Worm (Caenorhabditis elegans): ENCODE data around the gene dhhc-13.

The dhhc-13 gene

DNA sequence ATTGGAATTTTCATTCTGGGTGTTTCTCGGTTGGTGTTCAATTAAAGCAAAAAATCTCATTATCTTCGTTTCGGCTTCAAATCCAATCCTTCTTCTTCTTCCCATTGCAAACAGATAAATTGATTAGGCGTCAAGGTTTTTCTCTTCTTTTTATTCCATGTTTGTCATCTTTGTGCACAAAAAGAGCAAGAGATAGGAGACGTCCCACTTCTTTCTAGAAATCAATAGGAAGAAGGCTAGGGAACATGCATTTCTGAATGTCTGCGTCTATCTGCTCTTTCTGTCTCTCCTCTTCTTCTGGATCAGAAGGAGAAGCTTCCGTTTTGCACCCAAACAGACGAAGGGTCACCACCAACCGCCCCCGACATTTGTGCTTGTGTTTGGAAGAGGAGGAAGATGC, 35.8 kb downstream of the dhhc-13 start:
- TF ChIP-seq cnd-1 (tag; optimal IDR thresholded peaks at IDR 0.05) = no peak
- peak; percentile 7 for TF ChIP-seq lsy-2 (tag; optimal IDR thresholded peaks at IDR 0.05)
- TF ChIP-seq lin-13 (tag; optimal IDR thresholded peaks at IDR 0.05) = no peak
- no peak for TF ChIP-seq nhr-237 (tag; optimal IDR thresholded peaks at IDR 0.05)
- no peak for TF ChIP-seq blmp-1 (tag; optimal IDR thresholded peaks at IDR 0.05)
- no peak for TF ChIP-seq pha-4 (tag; optimal IDR thresholded peaks at IDR 0.05)
- no peak for TF ChIP-seq nhr-12 (tag; optimal IDR thresholded peaks at IDR 0.05)
- no peak for TF ChIP-seq elt-3 (tag; optimal IDR thresholded peaks at IDR 0.05)
- TF ChIP-seq M03D4.4 (tag; optimal IDR thresholded peaks at IDR 0.05) = no peak
- peak; percentile 99 for TF ChIP-seq ces-1 (GFP tag; optimal IDR thresholded peaks at IDR 0.05)
- TF ChIP-seq zip-8 (tag; optimal IDR thresholded peaks at IDR 0.05) = no peak
- no peak for TF ChIP-seq ceh-83 (GFP tag; optimal IDR thresholded peaks at IDR 0.05)
- no peak for TF ChIP-seq ham-2 (GFP tag; optimal IDR thresholded peaks at IDR 0.05)
- TF ChIP-seq hlh-1 (tag; optimal IDR thresholded peaks at IDR 0.05) = no peak

DNA sequence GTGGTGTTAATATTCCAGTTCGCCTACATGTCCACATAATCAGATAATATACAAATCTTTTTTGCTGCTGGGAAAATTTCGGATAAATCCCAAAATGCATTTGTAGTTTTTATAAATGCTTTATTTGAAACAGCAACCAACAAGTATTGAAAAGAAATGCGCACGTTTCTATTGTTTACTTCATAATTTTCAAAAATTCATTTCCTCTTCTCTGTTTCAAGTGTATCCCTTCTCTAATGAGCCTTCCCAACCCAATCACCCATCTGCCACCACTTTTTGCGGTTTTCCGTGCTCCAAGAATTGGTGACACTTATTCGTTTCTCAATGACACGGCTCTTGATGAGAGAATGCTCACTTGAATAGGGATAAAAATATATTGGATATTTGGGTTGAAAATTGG, 37.6 kb downstream of the dhhc-13 start:
- TF ChIP-seq cnd-1 (tag; optimal IDR thresholded peaks at IDR 0.05) (peak; percentile 17), ces-1 (GFP tag; optimal IDR thresholded peaks at IDR 0.05) (peak; percentile 79), sptf-1 (tag; optimal IDR thresholded peaks at IDR 0.05) (no peak)

DNA sequence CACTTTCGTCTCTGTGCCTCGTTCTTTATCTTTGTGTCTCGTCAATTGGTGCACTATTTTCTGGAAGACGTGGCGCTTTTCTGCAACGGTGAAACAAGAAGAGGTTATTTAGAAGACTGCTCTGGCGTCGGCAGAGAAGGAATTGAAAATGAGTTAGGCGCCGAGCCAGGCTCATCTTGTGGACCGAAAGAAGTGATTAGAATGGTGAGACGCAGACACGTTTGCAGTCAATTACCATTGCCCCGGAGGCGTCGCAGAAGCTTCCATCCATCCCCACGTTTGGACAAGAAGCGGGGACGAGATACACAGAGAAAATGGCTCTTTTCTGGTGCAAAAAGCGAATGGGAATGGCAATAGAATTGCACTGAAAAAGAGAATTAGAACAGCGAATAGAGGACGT, 42.8 kb downstream of the dhhc-13 start:
- TF ChIP-seq ces-1 (GFP tag; optimal IDR thresholded peaks at IDR 0.05) (peak; percentile 82), zip-8 (tag; optimal IDR thresholded peaks at IDR 0.05) (no peak)

DNA sequence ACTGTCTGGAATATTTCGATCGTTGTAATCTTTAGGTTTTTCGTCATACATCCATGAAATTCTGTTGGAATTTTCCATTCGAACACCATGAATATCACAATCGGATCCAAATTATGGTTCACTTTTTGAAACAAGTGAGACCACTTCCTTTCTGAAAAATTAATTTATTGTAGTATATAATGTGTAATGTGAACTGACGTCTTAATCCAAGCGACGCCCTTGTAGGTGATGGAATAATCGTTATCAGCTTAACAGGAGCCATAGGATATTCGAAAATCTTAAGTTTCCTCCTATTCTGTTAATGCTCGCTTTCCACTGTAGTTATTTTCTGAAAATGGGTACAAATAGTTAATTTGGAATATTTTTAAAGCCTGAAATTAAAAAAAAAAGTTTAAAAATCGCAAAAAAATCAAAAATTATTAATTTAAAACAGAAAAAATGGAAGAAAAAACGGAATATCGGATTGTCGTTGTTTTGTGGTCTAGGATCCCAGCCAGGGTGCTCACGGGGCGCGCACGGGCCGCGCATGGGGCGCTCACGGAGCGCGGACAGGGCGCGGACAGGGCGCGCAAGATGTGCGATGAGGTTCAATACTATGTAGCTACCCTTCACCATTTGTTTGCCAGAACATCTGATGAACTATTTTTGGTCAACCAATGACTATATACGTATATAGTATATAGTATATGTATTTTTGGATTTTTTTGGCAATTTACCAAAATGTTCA, 45.3 kb downstream of the dhhc-13 start, which contains the start of gene K02B2.6:
Gene K02B2.6, minus strand, starts transcription at position 51 of the 727 bp plus-strand sequence.
- TF ChIP-seq hlh-1 (tag; optimal IDR thresholded peaks at IDR 0.05) (no peak), drap-1 (GFP tag; optimal IDR thresholded peaks at IDR 0.05) (no peak), nhr-237 (tag; optimal IDR thresholded peaks at IDR 0.05) (no peak), lsy-2 (tag; optimal IDR thresholded peaks at IDR 0.05) (no peak), ceh-83 (GFP tag; optimal IDR thresholded peaks at IDR 0.05) (no peak), mab-5 (tag; optimal IDR thresholded peaks at IDR 0.05) (no peak), unc-39 (tag; optimal IDR thresholded peaks at IDR 0.05) (no peak), elt-1 (tag; optimal IDR thresholded peaks at IDR 0.05; ENCODE audit: borderline replicate concordance, insufficient read depth) (no peak), ham-2 (GFP tag; optimal IDR thresholded peaks at IDR 0.05) (no peak), ceh-39 (tag; optimal IDR thresholded peaks at IDR 0.05) (no peak), tbx-8 (GFP tag; optimal IDR thresholded peaks at IDR 0.05) (no peak), lin-13 (tag; optimal IDR thresholded peaks at IDR 0.05) (no peak), bed-3 (GFP tag; optimal IDR thresholded peaks at IDR 0.05) (no peak), snpc-4 (tag; optimal IDR thresholded peaks at IDR 0.05) (no peak), ceh-43 (GFP tag; optimal IDR thresholded peaks at IDR 0.05) (no peak), mep-1 (tag; optimal IDR thresholded peaks at IDR 0.05) (no peak)

ce11 chrIV:5964286-5964685, 47.2 kb downstream of the dhhc-13 start:
- TF ChIP-seq hlh-1 (tag; optimal IDR thresholded peaks at IDR 0.05) = peak; percentile 62
- TF ChIP-seq mab-5 (tag; optimal IDR thresholded peaks at IDR 0.05) = no peak
- peak; percentile 62 for TF ChIP-seq unc-62 (GFP tag; optimal IDR thresholded peaks at IDR 0.05)
- peak; percentile 28 for TF ChIP-seq ceh-39 (tag; optimal IDR thresholded peaks at IDR 0.05)
- TF ChIP-seq nhr-2 (tag; optimal IDR thresholded peaks at IDR 0.05) = peak; percentile 21

DNA sequence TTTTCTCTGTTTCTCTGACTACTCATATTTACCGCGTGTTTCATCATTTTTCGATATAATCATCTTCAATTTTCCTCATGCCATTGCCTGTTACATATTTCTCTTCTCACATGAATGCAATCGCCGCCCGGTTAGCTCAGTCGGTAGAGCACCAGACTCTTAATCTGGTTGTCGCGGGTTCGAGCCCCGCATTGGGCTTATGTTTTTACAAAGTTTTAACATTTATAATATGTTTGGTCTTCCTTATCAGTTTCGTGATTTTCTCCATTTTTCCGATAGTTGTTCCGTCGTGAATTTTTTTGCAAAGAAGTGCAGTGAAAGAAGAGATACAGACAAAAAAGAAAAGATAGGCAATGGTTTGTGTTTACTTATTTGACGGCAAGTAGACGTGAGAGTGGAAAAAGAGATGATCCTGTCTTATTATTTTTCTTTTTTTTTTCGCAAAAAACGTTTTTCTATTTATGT, 49.9 kb downstream of the dhhc-13 start:
- TF ChIP-seq lsy-2 (tag; optimal IDR thresholded peaks at IDR 0.05) (peak; percentile 19), mep-1 (tag; optimal IDR thresholded peaks at IDR 0.05) (peak; percentile 79), zip-8 (tag; optimal IDR thresholded peaks at IDR 0.05) (no peak), lin-32 (GFP tag; optimal IDR thresholded peaks at IDR 0.05) (peak; percentile 76), ham-2 (GFP tag; optimal IDR thresholded peaks at IDR 0.05) (peak; percentile 85), elt-1 (tag; optimal IDR thresholded peaks at IDR 0.05; ENCODE audit: borderline replicate concordance, insufficient read depth) (no peak), sem-2 (GFP tag; optimal IDR thresholded peaks at IDR 0.05) (peak; percentile 79), ceh-43 (GFP tag; optimal IDR thresholded peaks at IDR 0.05) (peak; percentile 67), bed-3 (GFP tag; optimal IDR thresholded peaks at IDR 0.05) (peak; percentile 67), unc-39 (tag; optimal IDR thresholded peaks at IDR 0.05) (peak; percentile 24), cnd-1 (tag; optimal IDR thresholded peaks at IDR 0.05) (peak; percentile 92), nhr-12 (tag; optimal IDR thresholded peaks at IDR 0.05) (no peak), nhr-76 (tag; optimal IDR thresholded peaks at IDR 0.05) (no peak), mls-2 (tag; optimal IDR thresholded peaks at IDR 0.05) (peak; percentile 86), tbx-8 (GFP tag; optimal IDR thresholded peaks at IDR 0.05) (peak; percentile 40), unc-62 (GFP tag; optimal IDR thresholded peaks at IDR 0.05) (peak; percentile 39), nhr-2 (tag; optimal IDR thresholded peaks at IDR 0.05) (no peak), ceh-83 (GFP tag; optimal IDR thresholded peaks at IDR 0.05) (peak; percentile 91), pha-4 (tag; optimal IDR thresholded peaks at IDR 0.05) (peak; percentile 69), ceh-39 (tag; optimal IDR thresholded peaks at IDR 0.05) (peak; percentile 9), hlh-1 (tag; optimal IDR thresholded peaks at IDR 0.05) (peak; percentile 39), drap-1 (GFP tag; optimal IDR thresholded peaks at IDR 0.05) (peak; percentile 92), nhr-237 (tag; optimal IDR thresholded peaks at IDR 0.05) (no peak), snpc-4 (tag; optimal IDR thresholded peaks at IDR 0.05) (no peak), sptf-1 (tag; optimal IDR thresholded peaks at IDR 0.05) (peak; percentile 92), elt-3 (tag; optimal IDR thresholded peaks at IDR 0.05) (no peak), M03D4.4 (tag; optimal IDR thresholded peaks at IDR 0.05) (peak; percentile 89), ces-1 (GFP tag; optimal IDR thresholded peaks at IDR 0.05) (peak; percentile 63), ztf-11 (tag; optimal IDR thresholded peaks at IDR 0.05) (peak; percentile 27), unc-120 (tag; optimal IDR thresholded peaks at IDR 0.05; ENCODE audit: poor library complexity, severe bottlenecking) (peak; percentile 97), flh-1 (GFP tag; optimal IDR thresholded peaks at IDR 0.05) (peak; percentile 61)
